Worm (Caenorhabditis elegans) whole organism, midembryonic: Measurements from ENCODE around the gene W02G9.3.

Experiments used
- cog-1 ChIP-seq: sonication (generic microtip); optimal IDR thresholded peaks from 2 replicates; lab custom pipeline; 2016; ENCODE audit warnings: missing genetic modification characterization, missing compliant biosample characterization
- flt-1 ChIP-seq: fragments of 200-800 bp; sonication (Bioruptor generic); IDR thresholded peaks from 2 replicates; pipeline ENCODE4 v1.3.6; 2022; ENCODE audit warnings: missing genetic modification characterization, missing compliant biosample characterization
- klf-2 ChIP-seq: fragments of 200-800 bp; sonication (Bioruptor generic); conservative IDR thresholded peaks from 2 replicates; pipeline ENCODE4 v1.3.6; 2022; ENCODE audit warnings: missing genetic modification reagents, missing genetic modification characterization, missing compliant biosample characterization
- ref-1 ChIP-seq: fragments of 200-800 bp; sonication (Bioruptor generic); conservative IDR thresholded peaks from 2 replicates; pipeline ENCODE4 v1.3.6; 2022; ENCODE audit warnings: missing genetic modification reagents, missing genetic modification characterization, missing compliant biosample characterization

Gene W02G9.3

ce11 chrV:2720763-2721162, 48.0 kb downstream of the W02G9.3 start, which contains the start of gene srt-27:
Gene srt-27 (minus strand): TSS chrV:2720863.
- no peak for TF ChIP-seq klf-2 (GFP tag; lab: Robert Waterston, UW)

ce11 chrV:2722555-2722954, 49.8 kb downstream of the W02G9.3 start, which contains the start of gene srg-60:
Gene srg-60 (minus strand): TSS chrV:2722655.
- no peak for TF ChIP-seq flt-1 (GFP tag; lab: Robert Waterston, UW)
- TF ChIP-seq cog-1: no peak
- TF ChIP-seq ref-1 (GFP tag; lab: Robert Waterston, UW): no peak
